Fruit fly (Drosophila melanogaster): ENCODE results near the gene Nepl9.

The Nepl9 gene

dm6 chr2L:16788885-16789284 lies 48.2 kb downstream of the Nepl9 start:
- TF ChIP-seq noc (tag; optimal IDR thresholded peaks at IDR 0.05) = no peak

- no peak for TF ChIP-seq noc (tag; optimal IDR thresholded peaks at IDR 0.05)
Observed at dm6 chr2L:16787548-16787947, 49.5 kb downstream of the Nepl9 start.
